Fruit fly (Drosophila melanogaster): ENCODE measurements around the gene CG12237.
A peak's percentile ranks its signal among the peaks of the same experiment; 100 is the strongest.

Gene CG12237

dm6 chrX:19637434-19638327 lies 5.0 kb downstream of the CG12237 start (continued):
- TF ChIP-seq CG43689 (GFP tag; IDR thresholded peaks at IDR 0.05) (no peak), CG34376 (GFP tag; optimal IDR thresholded peaks at IDR 0.05) (peak; percentile 47), ac (GFP tag; optimal IDR thresholded peaks at IDR 0.05) (no peak), Bteb2 (GFP tag; optimal IDR thresholded peaks at IDR 0.05) (no peak), pum (GFP tag; optimal IDR thresholded peaks at IDR 0.05) (no peak), cato (GFP tag; optimal IDR thresholded peaks at IDR 0.05; ENCODE audit: borderline replicate concordance) (no peak), CG17612 (GFP tag; IDR thresholded peaks at IDR 0.05) (no peak), CG31224 (GFP tag; IDR thresholded peaks at IDR 0.05) (no peak), CG6654 (GFP tag; optimal IDR thresholded peaks at IDR 0.05) (no peak), tgo (GFP tag; IDR thresholded peaks at IDR 0.05) (no peak), Oaz (GFP tag; IDR thresholded peaks at IDR 0.05) (no peak), CG7839 (tag; optimal IDR thresholded peaks at IDR 0.05) (no peak), CG17912 (GFP tag; optimal IDR thresholded peaks at IDR 0.05) (no peak), lola (GFP tag; optimal IDR thresholded peaks at IDR 0.05) (peak in 1 of 3 experiments; percentile 80), knrl (GFP tag; IDR thresholded peaks at IDR 0.05; ENCODE audit: partially characterized antibody) (no peak), CG33213 (GFP tag; optimal IDR thresholded peaks at IDR 0.05) (no peak), CG14014 (GFP tag; IDR thresholded peaks at IDR 0.05) (no peak), Fer2 (tag; optimal IDR thresholded peaks at IDR 0.05) (no peak), Dad (GFP tag; optimal IDR thresholded peaks at IDR 0.05) (no peak), Antp (GFP tag; optimal IDR thresholded peaks at IDR 0.05) (no peak), HLHmδ (GFP tag; optimal IDR thresholded peaks at IDR 0.05) (peak; percentile 57), dimm (GFP tag; IDR thresholded peaks at IDR 0.05) (no peak), CoRest (tag; optimal IDR thresholded peaks at IDR 0.05) (no peak), Scr (GFP tag; IDR thresholded peaks at IDR 0.05; ENCODE audit: partially characterized antibody) (no peak), CG14860 (GFP tag; IDR thresholded peaks at IDR 0.05; ENCODE audit: partially characterized antibody) (no peak), Dll (GFP tag; IDR thresholded peaks at IDR 0.05; ENCODE audit: partially characterized antibody) (0 out of 4 replicates have a peak, but pooled peaks have one; percentile 15), gt (GFP tag; IDR thresholded peaks at IDR 0.05) (no peak), CG10462 (GFP tag; optimal IDR thresholded peaks at IDR 0.05) (no peak), hkb (optimal IDR thresholded peaks at IDR 0.05) (no peak), hkb (GFP tag; IDR thresholded peaks at IDR 0.05) (no peak), E2f1 (GFP tag; IDR thresholded peaks at IDR 0.05) (no peak), CG15011 (GFP tag; optimal IDR thresholded peaks at IDR 0.05) (no peak), CG11560 (tag; IDR thresholded peaks at IDR 0.05) (no peak), Stat92E (GFP tag; optimal IDR thresholded peaks at IDR 0.05) (no peak), Blimp-1 (GFP tag; optimal IDR thresholded peaks at IDR 0.05) (no peak), CG7786 (GFP tag; optimal IDR thresholded peaks at IDR 0.05) (no peak), Pdp1 (GFP tag; optimal IDR thresholded peaks at IDR 0.05) (no peak), CG3065 (GFP tag; optimal IDR thresholded peaks at IDR 0.05) (no peak), Dfd (GFP tag; optimal IDR thresholded peaks at IDR 0.05) (no peak), CG11093 (GFP tag; IDR thresholded peaks at IDR 0.05) (no peak), CG4360 (GFP tag; IDR thresholded peaks at IDR 0.05) (peak; percentile 57), CG12299 (tag; optimal IDR thresholded peaks at IDR 0.05) (no peak), YL-1 (GFP tag; optimal IDR thresholded peaks at IDR 0.05) (peak; percentile 18), Rx (GFP tag; IDR thresholded peaks at IDR 0.05) (no peak), CG11085 (GFP tag; IDR thresholded peaks at IDR 0.05) (no peak), ase (GFP tag; IDR thresholded peaks at IDR 0.05) (no peak), CG3847 (GFP tag; IDR thresholded peaks at IDR 0.05) (no peak), CG6854 (GFP tag; optimal IDR thresholded peaks at IDR 0.05) (no peak), Atf3 (GFP tag; optimal IDR thresholded peaks at IDR 0.05) (no peak), crc (GFP tag; optimal IDR thresholded peaks at IDR 0.05) (no peak)

All from whole organism, embryonic.